Fruit fly (Drosophila melanogaster) whole organism, prepupa: ENCODE measurements around the gene Lk.

Experiments
- Blimp-1 ChIP-seq: fragments of 200-800 bp; sonication (Bioruptor generic); optimal IDR thresholded peaks from 3 replicates; lab custom pipeline; 2017; ENCODE audit warnings: missing biosample characterization, missing genetic modification characterization, mild to moderate bottlenecking, moderate library complexity, missing genetic modification reagents
- CG10631 ChIP-seq: fragments of 200-800 bp; sonication (Bioruptor generic); optimal IDR thresholded peaks from 2 replicates; lab custom pipeline; 2016; ENCODE audit warnings: missing biosample characterization, missing genetic modification characterization
- CG10669 ChIP-seq: fragments of 200-800 bp; sonication (Bioruptor generic); optimal IDR thresholded peaks from 3 replicates; lab custom pipeline; 2018; ENCODE audit warnings: missing biosample characterization, mild to moderate bottlenecking, missing genetic modification characterization, moderate library complexity
- CG11294 ChIP-seq: fragments of 200-800 bp; sonication (Bioruptor generic); IDR thresholded peaks from 2 replicates; pipeline ENCODE4 v1.3.6; 2022; ENCODE audit warnings: missing biosample characterization, missing genetic modification characterization
- CG11762 ChIP-seq: fragments of 200-800 bp; sonication (Bioruptor generic); optimal IDR thresholded peaks from 3 replicates; lab custom pipeline; 2016; ENCODE audit warnings: missing biosample characterization, missing genetic modification characterization; ENCODE audit not compliant: insufficient read depth
- CG11902 ChIP-seq: fragments of 200-800 bp; sonication (Bioruptor generic); optimal IDR thresholded peaks from 3 replicates; lab custom pipeline; 2016; ENCODE audit warnings: missing biosample characterization, missing genetic modification characterization
- CG1621 ChIP-seq: fragments of 200-800 bp; sonication (Bioruptor generic); optimal IDR thresholded peaks from 3 replicates; lab custom pipeline; 2018; ENCODE audit warnings: missing biosample characterization, mild to moderate bottlenecking, missing genetic modification characterization
- CG16779 ChIP-seq: fragments of 200-800 bp; sonication (Bioruptor generic); optimal IDR thresholded peaks from 3 replicates; lab custom pipeline; 2017; ENCODE audit warnings: missing biosample characterization, mild to moderate bottlenecking, missing genetic modification characterization
- CG3032 ChIP-seq: fragments of 200-800 bp; optimal IDR thresholded peaks from 2 replicates; lab custom pipeline; 2019; ENCODE audit warnings: missing biosample characterization, mild to moderate bottlenecking, missing genetic modification characterization, moderate library complexity
- CG32006 ChIP-seq: fragments of 200-800 bp; sonication (Bioruptor generic); optimal IDR thresholded peaks from 3 replicates; lab custom pipeline; 2017; ENCODE audit warnings: missing biosample characterization, mild to moderate bottlenecking, missing genetic modification characterization
- CG34406 ChIP-seq: fragments of 200-800 bp; sonication (Bioruptor generic); optimal IDR thresholded peaks from 3 replicates; lab custom pipeline; 2016; ENCODE audit warnings: missing biosample characterization, missing genetic modification characterization
- CG4318 ChIP-seq: fragments of 200-800 bp; sonication (Bioruptor generic); optimal IDR thresholded peaks from 3 replicates; lab custom pipeline; 2017; ENCODE audit warnings: missing biosample characterization, mild to moderate bottlenecking, missing genetic modification characterization
- CG6163 ChIP-seq: fragments of 200-800 bp; sonication (Bioruptor generic); IDR thresholded peaks from 3 replicates; pipeline ENCODE4 v1.3.6; 2022; ENCODE audit warnings: missing biosample characterization, missing genetic modification characterization
- CG6808 ChIP-seq: fragments of 200-800 bp; sonication (Bioruptor generic); optimal IDR thresholded peaks from 3 replicates; lab custom pipeline; 2017; ENCODE audit warnings: missing biosample characterization, missing genetic modification characterization, mild to moderate bottlenecking, moderate library complexity, missing genetic modification reagents
- CG8119 ChIP-seq: fragments of 200-800 bp; sonication (Bioruptor generic); IDR thresholded peaks from 3 replicates; pipeline ENCODE4 v1.3.6; 2022; ENCODE audit warnings: missing biosample characterization, missing genetic modification characterization
- CG8632 ChIP-seq: fragments of 200-800 bp; sonication (Bioruptor generic); optimal IDR thresholded peaks from 3 replicates; lab custom pipeline; 2016; ENCODE audit warnings: missing biosample characterization, missing genetic modification characterization
- CG9139 ChIP-seq: fragments of 200-800 bp; sonication (Bioruptor generic); optimal IDR thresholded peaks from 3 replicates; lab custom pipeline; 2017; ENCODE audit warnings: missing biosample characterization, mild to moderate bottlenecking, missing genetic modification characterization
- Eip78C ChIP-seq: fragments of 200-800 bp; sonication (Bioruptor generic); peaks from one replicate; lab custom pipeline; 2016; ENCODE audit warnings: missing biosample characterization, missing genetic modification characterization
- Eip93F ChIP-seq: fragments of 200-800 bp; sonication (Bioruptor generic); optimal IDR thresholded peaks from 2 replicates; lab custom pipeline; 2016; ENCODE audit warnings: missing biosample characterization, mild to moderate bottlenecking, missing genetic modification characterization
- Gug ChIP-seq: fragments of 200-800 bp; sonication (Bioruptor generic); IDR thresholded peaks from 2 replicates; pipeline ENCODE4 v1.3.6; 2022; ENCODE audit warnings: missing biosample characterization, missing genetic modification characterization
- Hr38 ChIP-seq: sonication (Bioruptor generic); optimal IDR thresholded peaks from 2 replicates; lab custom pipeline; 2016; ENCODE audit warnings: missing biosample characterization, missing genetic modification characterization
- Hr39 ChIP-seq: fragments of 200-800 bp; sonication (Bioruptor generic); optimal IDR thresholded peaks from 2 replicates; lab custom pipeline; 2016; ENCODE audit warnings: missing biosample characterization, missing genetic modification characterization
- Hr4 ChIP-seq: fragments of 200-800 bp; sonication (Bioruptor generic); optimal IDR thresholded peaks from 3 replicates; lab custom pipeline; 2016; ENCODE audit warnings: missing biosample characterization, missing genetic modification characterization
- Lpt ChIP-seq: fragments of 200-800 bp; sonication (Bioruptor generic); optimal IDR thresholded peaks from 3 replicates; lab custom pipeline; 2016; ENCODE audit warnings: missing biosample characterization, missing genetic modification characterization
- OdsH ChIP-seq: fragments of 200-800 bp; sonication (Bioruptor generic); optimal IDR thresholded peaks from 3 replicates; lab custom pipeline; 2016; ENCODE audit warnings: missing biosample characterization, missing genetic modification characterization
- Sox102F ChIP-seq: fragments of 200-800 bp; sonication (Bioruptor generic); optimal IDR thresholded peaks from 2 replicates; lab custom pipeline; 2016; ENCODE audit warnings: missing biosample characterization, mild to moderate bottlenecking, missing genetic modification characterization
- acj6 ChIP-seq: fragments of 200-800 bp; sonication (Bioruptor generic); optimal IDR thresholded peaks from 3 replicates; lab custom pipeline; 2016; ENCODE audit warnings: missing biosample characterization, missing genetic modification characterization
- cyc ChIP-seq: fragments of 200-800 bp; sonication (Bioruptor generic); optimal IDR thresholded peaks from 3 replicates; lab custom pipeline; 2016; ENCODE audit warnings: missing biosample characterization, missing genetic modification characterization
- dsx ChIP-seq: fragments of 200-800 bp; optimal IDR thresholded peaks from 3 replicates; lab custom pipeline; 2019; ENCODE audit warnings: missing biosample characterization, mild to moderate bottlenecking, missing genetic modification characterization, moderate library complexity; ENCODE audit not compliant: poor library complexity, severe bottlenecking
- eg ChIP-seq: fragments of 200-800 bp; sonication (Bioruptor generic); IDR thresholded peaks from 3 replicates; pipeline ENCODE4 v1.3.6; 2022; ENCODE audit warnings: missing biosample characterization, missing genetic modification characterization
- esn ChIP-seq: fragments of 200-800 bp; sonication (Bioruptor generic); optimal IDR thresholded peaks from 2 replicates; lab custom pipeline; 2016; ENCODE audit warnings: missing biosample characterization, mild to moderate bottlenecking, missing genetic modification characterization, moderate library complexity
- fd59A ChIP-seq: fragments of 200-800 bp; sonication (Bioruptor generic); optimal IDR thresholded peaks from 2 replicates; lab custom pipeline; 2017; ENCODE audit warnings: missing biosample characterization, mild to moderate bottlenecking, missing genetic modification characterization, missing genetic modification reagents
- fd85E ChIP-seq: fragments of 200-800 bp; sonication (Bioruptor generic); optimal IDR thresholded peaks from 3 replicates; lab custom pipeline; 2016; ENCODE audit warnings: missing biosample characterization, missing genetic modification characterization
- fkh ChIP-seq: fragments of 200-800 bp; sonication (Bioruptor generic); optimal IDR thresholded peaks from 3 replicates; lab custom pipeline; 2017; ENCODE audit warnings: missing biosample characterization, mild to moderate bottlenecking, missing genetic modification characterization, moderate library complexity
- net ChIP-seq: fragments of 200-800 bp; sonication (Bioruptor generic); optimal IDR thresholded peaks from 3 replicates; lab custom pipeline; 2016; ENCODE audit warnings: missing biosample characterization, missing genetic modification characterization
- salr ChIP-seq, 2 experiments: fragments of 200-800 bp; sonication (Bioruptor generic); optimal IDR thresholded peaks; 3 replicates each; lab custom pipeline; 2016 to 2018; ENCODE audit warnings: missing biosample characterization in 2 of 2, missing genetic modification characterization in 2 of 2, mild to moderate bottlenecking in 1 of 2
- spab ChIP-seq: fragments of 200-800 bp; sonication (Bioruptor generic); optimal IDR thresholded peaks from 2 replicates; lab custom pipeline; 2017; ENCODE audit warnings: missing biosample characterization, mild to moderate bottlenecking, missing genetic modification characterization, missing genetic modification reagents
- ss ChIP-seq, 2 experiments: fragments of 200-800 bp; sonication (Bioruptor generic); optimal IDR thresholded peaks; 2 replicates in 1 of 2; 3 replicates in 1 of 2; lab custom pipeline; 2017 to 2018; ENCODE audit warnings: mild to moderate bottlenecking in 2 of 2, missing biosample characterization in 2 of 2, missing genetic modification characterization in 2 of 2, moderate library complexity in 1 of 2
- svp ChIP-seq: fragments of 200-800 bp; sonication (Bioruptor generic); peaks from one replicate; lab custom pipeline; 2016; ENCODE audit warnings: missing biosample characterization, missing genetic modification characterization
- topi ChIP-seq: fragments of 200-800 bp; sonication (Bioruptor generic); optimal IDR thresholded peaks from 3 replicates; lab custom pipeline; 2016; ENCODE audit warnings: missing biosample characterization, missing genetic modification characterization
- vri ChIP-seq: fragments of 200-800 bp; sonication (Bioruptor generic); optimal IDR thresholded peaks from 3 replicates; lab custom pipeline; 2016; ENCODE audit warnings: missing biosample characterization, mild to moderate bottlenecking, missing genetic modification characterization

Gene Lk

dm6 chr3L:14547811-14548765, 12.5 kb downstream of the Lk start:
- TF ChIP-seq fkh (GFP tag; lab: Kevin White, UChicago), result peak; percentile 20
- no peak for TF ChIP-seq CG8119 (GFP tag; lab: Robert Waterston, UW)
- no peak for TF ChIP-seq fd59A (GFP tag; lab: Kevin White, UChicago)
- no peak for TF ChIP-seq CG16779 (tag; lab: Kevin White, UChicago)
- TF ChIP-seq CG8632, result no peak
- TF ChIP-seq svp (GFP tag; lab: Kevin White, UChicago), result peak; percentile 82
- peak; percentile 29 for TF ChIP-seq Eip93F (GFP tag; lab: Kevin White, UChicago)
- TF ChIP-seq CG1621 (tag; lab: Kevin White, UChicago), result no peak
- no peak for TF ChIP-seq CG10631 (GFP tag; lab: Kevin White, UChicago)
- TF ChIP-seq CG3032 (tag; lab: Kevin White, UChicago), result no peak
- no peak for TF ChIP-seq salr (GFP tag; optimal IDR thresholded peaks at IDR 0.05; lab: Kevin White, UChicago)
- TF ChIP-seq Sox102F (GFP tag; lab: Kevin White, UChicago), result no peak
- TF ChIP-seq net, result no peak
- no peak for TF ChIP-seq Hr4

dm6 chr3L:14546918-14547533, 13.5 kb downstream of the Lk start:
- TF ChIP-seq svp (GFP tag; lab: Kevin White, UChicago), result peak; percentile 69
- peak; percentile 92 for TF ChIP-seq vri
- 0 out of 3 replicates have a peak, but pooled peaks have one; percentile 14 for TF ChIP-seq eg
- 0 out of 3 replicates have a peak, but pooled peaks have one; percentile 9 for TF ChIP-seq CG6163
- no peak for TF ChIP-seq Hr38 (GFP tag; lab: Kevin White, UChicago)
- peak; percentile 49 for TF ChIP-seq Eip78C (GFP tag; lab: Kevin White, UChicago)
- TF ChIP-seq topi (GFP tag; lab: Kevin White, UChicago), result no peak

- TF ChIP-seq Eip93F (GFP tag; lab: Kevin White, UChicago), result no peak
- peak; percentile 15 for TF ChIP-seq spab
- peak; percentile 1 for TF ChIP-seq Blimp-1 (GFP tag; lab: Kevin White, UChicago)
- peak; percentile 50 for TF ChIP-seq acj6
- TF ChIP-seq CG10669 (GFP tag; lab: Kevin White, UChicago), result peak; percentile 4
- peak; percentile 58 for TF ChIP-seq fkh (GFP tag; lab: Kevin White, UChicago)
- TF ChIP-seq cyc (GFP tag; lab: Kevin White, UChicago), result peak; percentile 29
- TF ChIP-seq Gug (GFP tag; lab: Robert Waterston, UW), result no peak
- no peak for TF ChIP-seq CG11294 (GFP tag; lab: Robert Waterston, UW)
- TF ChIP-seq CG9139, result no peak
- TF ChIP-seq OdsH (GFP tag; lab: Kevin White, UChicago), result peak; percentile 51
- TF ChIP-seq svp (GFP tag; lab: Kevin White, UChicago), result peak; percentile 84
- TF ChIP-seq CG6808 (GFP tag; lab: Kevin White, UChicago), result no peak
- TF ChIP-seq Lpt (GFP tag; lab: Kevin White, UChicago), result no peak
- peak; percentile 22 for TF ChIP-seq CG11762 (GFP tag; lab: Kevin White, UChicago)
- peak; percentile 48 for TF ChIP-seq net
- TF ChIP-seq ss (GFP tag; optimal IDR thresholded peaks at IDR 0.05; lab: Kevin White, UChicago), result peak in 1 of 2 experiments; percentile 44
- TF ChIP-seq CG6163, result no peak
- peak; percentile 48 for TF ChIP-seq CG34406
- peak; percentile 34 for TF ChIP-seq fd85E (GFP tag; lab: Kevin White, UChicago)
- no peak for TF ChIP-seq Hr38 (GFP tag; lab: Kevin White, UChicago)
- TF ChIP-seq dsx (GFP tag; lab: Kevin White, UChicago), result no peak
- peak; percentile 92 for TF ChIP-seq Eip78C (GFP tag; lab: Kevin White, UChicago)
- peak; percentile 7 for TF ChIP-seq CG4318 (GFP tag; lab: Kevin White, UChicago)
- TF ChIP-seq CG32006, result peak; percentile 58
- TF ChIP-seq Hr39 (GFP tag; lab: Kevin White, UChicago), result peak; percentile 50
- peak; percentile 46 for TF ChIP-seq CG11902
- peak; percentile 70 for TF ChIP-seq esn (GFP tag; lab: Kevin White, UChicago)
These were observed 15.3 kb downstream of the Lk start for dm6 chr3L:14544987-14545943.
